Worm (Caenorhabditis elegans) whole organism, young adult: ENCODE measurements around the gene M01E10.3.

Source experiments
- B0019.2 ChIP-seq: fragments of 200-800 bp; sonication (Bioruptor generic); conservative IDR thresholded peaks from 2 replicates; pipeline ENCODE4 v1.3.6; 2022; ENCODE audit warnings: missing genetic modification reagents, missing genetic modification characterization, missing compliant biosample characterization
- B0035.1 ChIP-seq: sonication (generic microtip); optimal IDR thresholded peaks from 2 replicates; lab custom pipeline; 2016; ENCODE audit warnings: missing genetic modification characterization, mild to moderate bottlenecking, missing compliant biosample characterization, missing genotype, missing genetic modification reagents
- B0336.3 ChIP-seq: fragments of 200-800 bp; sonication (Bioruptor generic); IDR thresholded peaks from 2 replicates; pipeline ENCODE4 v1.3.6; 2022; ENCODE audit warnings: missing genetic modification characterization, missing compliant biosample characterization
- C06A6.2 ChIP-seq: fragments of 200-800 bp; sonication (Bioruptor generic); conservative IDR thresholded peaks from 2 replicates; pipeline ENCODE4 v1.3.6; 2022; ENCODE audit warnings: missing genetic modification characterization, missing compliant biosample characterization
- C17E4.6 ChIP-seq: fragments of 200-800 bp; sonication (Bioruptor generic); IDR thresholded peaks from 2 replicates; pipeline ENCODE4 v1.3.6; 2022; ENCODE audit warnings: missing genetic modification reagents, missing genetic modification characterization, missing compliant biosample characterization
- F22D6.2 ChIP-seq: sonication (generic microtip); optimal IDR thresholded peaks from 2 replicates; lab custom pipeline; 2016; ENCODE audit warnings: mild to moderate bottlenecking, missing genetic modification characterization, missing compliant biosample characterization
- F23B12.7 ChIP-seq: sonication (generic microtip); optimal IDR thresholded peaks from 2 replicates; lab custom pipeline; 2017; ENCODE audit warnings: missing genetic modification characterization, mild to moderate bottlenecking, missing compliant biosample characterization, antibody characterized with exemption, moderate library complexity; ENCODE audit not compliant: insufficient read depth
- F37B4.10 ChIP-seq: fragments of 200-800 bp; sonication (Bioruptor generic); IDR thresholded peaks from 2 replicates; pipeline ENCODE4 v1.3.6; 2022; ENCODE audit warnings: missing genetic modification characterization, missing compliant biosample characterization
- F49E8.2 ChIP-seq: sonication (generic microtip); optimal IDR thresholded peaks from 3 replicates; lab custom pipeline; 2017; ENCODE audit warnings: missing genetic modification characterization, mild to moderate bottlenecking, missing compliant biosample characterization, antibody characterized with exemption, moderate library complexity; ENCODE audit not compliant: insufficient read depth
- F52B5.7 ChIP-seq: sonication (generic microtip); optimal IDR thresholded peaks from 2 replicates; lab custom pipeline; 2016; ENCODE audit warnings: mild to moderate bottlenecking, missing genetic modification characterization, missing compliant biosample characterization
- F57C9.4 ChIP-seq: sonication (generic microtip); optimal IDR thresholded peaks from 2 replicates; lab custom pipeline; 2017; ENCODE audit warnings: mild to moderate bottlenecking, missing genetic modification characterization, missing compliant biosample characterization
- T07F8.4 ChIP-seq: sonication (generic microtip); optimal IDR thresholded peaks from 2 replicates; lab custom pipeline; 2016; ENCODE audit warnings: mild to moderate bottlenecking, missing genetic modification characterization, moderate library complexity, missing compliant biosample characterization
- Y53F4B.3 ChIP-seq: fragments of 200-800 bp; sonication (Bioruptor generic); IDR thresholded peaks from 2 replicates; pipeline ENCODE4 v1.3.6; 2022; ENCODE audit warnings: missing genetic modification reagents, missing genetic modification characterization, missing compliant biosample characterization
- Y79H2A.3 ChIP-seq: fragments of 200-800 bp; sonication (Bioruptor generic); conservative IDR thresholded peaks from 2 replicates; pipeline ENCODE4 v1.3.6; 2022; ENCODE audit warnings: missing genetic modification reagents, missing genetic modification characterization, missing compliant biosample characterization
- ZK185.1 ChIP-seq: sonication (generic microtip); optimal IDR thresholded peaks from 2 replicates; lab custom pipeline; 2016; ENCODE audit warnings: mild to moderate bottlenecking, missing genetic modification characterization, missing compliant biosample characterization; ENCODE audit not compliant: poor library complexity, severe bottlenecking
- akir-1 ChIP-seq: fragments of 200-800 bp; sonication (Bioruptor generic); optimal IDR thresholded peaks from 2 replicates; lab custom pipeline; 2018; ENCODE audit warnings: mild to moderate bottlenecking, missing genetic modification characterization, moderate library complexity, missing compliant biosample characterization
- aptf-2 ChIP-seq: fragments of 200-800 bp; sonication (Bioruptor generic); conservative IDR thresholded peaks from 2 replicates; pipeline ENCODE4 v1.3.6; 2022; ENCODE audit warnings: missing genetic modification reagents, missing genetic modification characterization, missing compliant biosample characterization
- atf-7 ChIP-seq: sonication (generic microtip); optimal IDR thresholded peaks from 2 replicates; lab custom pipeline; 2017; ENCODE audit warnings: mild to moderate bottlenecking, missing genetic modification characterization, missing compliant biosample characterization
- attf-5 ChIP-seq: fragments of 200-800 bp; sonication (Bioruptor generic); optimal IDR thresholded peaks from 2 replicates; lab custom pipeline; 2018; ENCODE audit warnings: mild to moderate bottlenecking, missing genetic modification characterization, missing compliant biosample characterization
- attf-6 ChIP-seq: fragments of 200-800 bp; sonication (Bioruptor generic); IDR thresholded peaks from 2 replicates; pipeline ENCODE4 v1.3.6; 2022; ENCODE audit warnings: missing genetic modification reagents, missing genetic modification characterization, missing compliant biosample characterization
- cebp-1 ChIP-seq, 2 experiments: fragments of 200-800 bp in 1 of 2; sonication (Bioruptor generic) in 1 of 2; sonication (generic microtip) in 1 of 2; IDR thresholded peaks in 1 of 2; optimal IDR thresholded peaks in 1 of 2; 2 replicates each; pipeline versions ENCODE4 v1.3.6 to Lab custom; 2017 to 2022; ENCODE audit warnings: missing compliant biosample characterization in 2 of 2, missing genetic modification characterization in 2 of 2, mild to moderate bottlenecking in 1 of 2, missing genetic modification reagents in 1 of 2, moderate library complexity in 1 of 2
- ceh-27 ChIP-seq: fragments of 200-800 bp; sonication (Bioruptor generic); optimal IDR thresholded peaks from 2 replicates; lab custom pipeline; 2018; ENCODE audit warnings: mild to moderate bottlenecking, missing genetic modification characterization, moderate library complexity, missing compliant biosample characterization
- ceh-40 ChIP-seq: fragments of 200-800 bp; sonication (Bioruptor generic); IDR thresholded peaks from 2 replicates; pipeline ENCODE4 v1.3.6; 2022; ENCODE audit warnings: missing genetic modification characterization, missing compliant biosample characterization
- ceh-79 ChIP-seq: sonication (generic microtip); optimal IDR thresholded peaks from 2 replicates; lab custom pipeline; 2017; ENCODE audit warnings: mild to moderate bottlenecking, missing genetic modification characterization, missing compliant biosample characterization
- die-1 ChIP-seq: sonication (generic microtip); optimal IDR thresholded peaks from 2 replicates; lab custom pipeline; 2016; ENCODE audit warnings: missing genotype, mild to moderate bottlenecking, missing genetic modification characterization, missing compliant biosample characterization
- dox-1 ChIP-seq: fragments of 200-800 bp; sonication (Bioruptor generic); IDR thresholded peaks from 2 replicates; pipeline ENCODE4 v1.3.6; 2022; ENCODE audit warnings: missing genetic modification reagents, missing genetic modification characterization, missing compliant biosample characterization
- egl-44 ChIP-seq: fragments of 200-800 bp; sonication (Bioruptor generic); IDR thresholded peaks from 2 replicates; pipeline ENCODE4 v1.3.6; 2022; ENCODE audit warnings: missing genetic modification reagents, missing genetic modification characterization, missing compliant biosample characterization
- ekl-4 ChIP-seq: fragments of 200-800 bp; sonication (Bioruptor generic); IDR thresholded peaks from 2 replicates; pipeline ENCODE4 v1.3.6; 2022; ENCODE audit warnings: missing genetic modification reagents, missing genetic modification characterization, missing compliant biosample characterization
- ets-4 ChIP-seq: fragments of 200-800 bp; sonication (Bioruptor generic); optimal IDR thresholded peaks from 2 replicates; lab custom pipeline; 2018; ENCODE audit warnings: mild to moderate bottlenecking, missing genetic modification characterization, missing compliant biosample characterization
- let-526 ChIP-seq: fragments of 200-800 bp; sonication (Bioruptor generic); IDR thresholded peaks from 2 replicates; pipeline ENCODE4 v1.3.6; 2022; ENCODE audit warnings: missing genetic modification reagents, missing genetic modification characterization, missing compliant biosample characterization
- madf-10 ChIP-seq: sonication (generic microtip); optimal IDR thresholded peaks from 2 replicates; lab custom pipeline; 2016; ENCODE audit warnings: mild to moderate bottlenecking, missing genetic modification characterization, missing compliant biosample characterization
- madf-6 ChIP-seq: fragments of 200-800 bp; sonication (Bioruptor generic); IDR thresholded peaks from 2 replicates; pipeline ENCODE4 v1.3.6; 2022; ENCODE audit warnings: missing genetic modification reagents, missing genetic modification characterization, missing compliant biosample characterization
- mcd-1 ChIP-seq: fragments of 200-800 bp; sonication (Bioruptor generic); IDR thresholded peaks from 2 replicates; pipeline ENCODE4 v1.3.6; 2022; ENCODE audit warnings: missing genetic modification reagents, missing genetic modification characterization, missing compliant biosample characterization
- mxl-1 ChIP-seq: sonication (generic microtip); optimal IDR thresholded peaks from 2 replicates; lab custom pipeline; 2016; ENCODE audit warnings: missing genetic modification characterization, missing compliant biosample characterization
- nfya-1 ChIP-seq: sonication (generic microtip); optimal IDR thresholded peaks from 2 replicates; lab custom pipeline; 2017; ENCODE audit warnings: antibody characterized with exemption, missing compliant biosample characterization, missing genetic modification characterization, borderline replicate concordance; ENCODE audit not compliant: insufficient read depth
- nhr-179 ChIP-seq: sonication (generic microtip); optimal IDR thresholded peaks from 2 replicates; lab custom pipeline; 2016; ENCODE audit warnings: mild to moderate bottlenecking, missing genetic modification characterization, missing compliant biosample characterization
- nhr-27 ChIP-seq: fragments of 200-800 bp; sonication (Bioruptor generic); optimal IDR thresholded peaks from 2 replicates; lab custom pipeline; 2018; ENCODE audit warnings: mild to moderate bottlenecking, missing genetic modification characterization, moderate library complexity, missing compliant biosample characterization
- nhr-80 ChIP-seq: sonication (generic microtip); optimal IDR thresholded peaks from 2 replicates; lab custom pipeline; 2016; ENCODE audit warnings: missing genetic modification characterization, missing compliant biosample characterization
- pha-4 ChIP-seq: fragments of 150-350 bp; sonication (generic microtip); optimal IDR thresholded peaks from 2 replicates; lab custom pipeline; 2014; ENCODE audit warnings: missing biosample characterization, missing genetic modification reagents, missing genetic modification characterization
- rcor-1 ChIP-seq: fragments of 200-800 bp; sonication (Bioruptor generic); IDR thresholded peaks from 2 replicates; pipeline ENCODE4 v1.3.6; 2022; ENCODE audit warnings: missing genetic modification reagents, missing genetic modification characterization, missing compliant biosample characterization
- snpc-3.4 ChIP-seq: sonication (generic microtip); optimal IDR thresholded peaks from 2 replicates; lab custom pipeline; 2017; ENCODE audit warnings: missing genetic modification characterization, mild to moderate bottlenecking, missing compliant biosample characterization, antibody characterized with exemption, moderate library complexity, missing genotype, missing genetic modification reagents
- somi-1 ChIP-seq: fragments of 200-800 bp; sonication (Bioruptor generic); optimal IDR thresholded peaks from 2 replicates; lab custom pipeline; 2018; ENCODE audit warnings: mild to moderate bottlenecking, missing genetic modification characterization, missing compliant biosample characterization
- tbx-9 ChIP-seq: sonication (generic microtip); optimal IDR thresholded peaks from 2 replicates; lab custom pipeline; 2016; ENCODE audit warnings: borderline replicate concordance, missing genetic modification characterization, inconsistent platforms, missing compliant biosample characterization
- unc-62 ChIP-seq: fragments of 150-350 bp; optimal IDR thresholded peaks from 2 replicates; lab custom pipeline; 2014; ENCODE audit warnings: missing biosample characterization, missing genetic modification reagents, missing genetic modification characterization
- xnd-1 ChIP-seq: sonication (generic microtip); optimal IDR thresholded peaks from 2 replicates; lab custom pipeline; 2016; ENCODE audit warnings: missing genotype, missing genetic modification reagents, missing genetic modification characterization, missing compliant biosample characterization
- zfh-2 ChIP-seq: fragments of 200-800 bp; sonication (Bioruptor generic); conservative IDR thresholded peaks from 2 replicates; pipeline ENCODE4 v1.3.6; 2022; ENCODE audit warnings: missing genetic modification reagents, missing genetic modification characterization, missing compliant biosample characterization
- ztf-18 ChIP-seq: sonication (generic microtip); optimal IDR thresholded peaks from 2 replicates; lab custom pipeline; 2016; ENCODE audit warnings: missing genotype, mild to moderate bottlenecking, missing genetic modification characterization, missing compliant biosample characterization
- ztf-26 ChIP-seq: sonication (generic microtip); optimal IDR thresholded peaks from 2 replicates; lab custom pipeline; 2017; ENCODE audit warnings: missing genetic modification characterization, missing compliant biosample characterization

The M01E10.3 gene

ce11 chrIII:2100842-2101241 is 46.9 kb upstream of the M01E10.3 start (continued):
- TF ChIP-seq F22D6.2 (tag; lab: Kevin White, UChicago) (no peak), akir-1 (GFP tag; lab: Kevin White, UChicago) (no peak), B0035.1 (no peak), snpc-3.4 (tag; lab: Kevin White, UChicago) (no peak), madf-10 (tag; lab: Kevin White, UChicago) (peak; percentile 5), T07F8.4 (tag; lab: Kevin White, UChicago) (no peak), xnd-1 (tag; lab: Kevin White, UChicago) (no peak), F23B12.7 (tag; lab: Kevin White, UChicago) (no peak), zfh-2 (GFP tag; lab: Robert Waterston, UW) (peak; percentile 96), mcd-1 (GFP tag; lab: Robert Waterston, UW) (peak; percentile 75), nfya-1 (tag; lab: Kevin White, UChicago) (no peak), pha-4 (tag; lab: Kevin White, UChicago) (peak; percentile 34), F57C9.4 (tag; lab: Kevin White, UChicago) (no peak), F37B4.10 (GFP tag; lab: Robert Waterston, UW) (no peak), ztf-18 (tag; lab: Kevin White, UChicago) (no peak), B0336.3 (no peak), C17E4.6 (no peak), mxl-1 (no peak), Y79H2A.3 (GFP tag; lab: Robert Waterston, UW) (no peak), nhr-27 (tag; lab: Kevin White, UChicago) (no peak), F52B5.7 (tag; lab: Kevin White, UChicago) (peak; percentile 25), ekl-4 (GFP tag; lab: Robert Waterston, UW) (0 out of 2 replicates have a peak, but pooled peaks have one; percentile 31), ztf-26 (peak; percentile 42), tbx-9 (tag; lab: Kevin White, UChicago) (no peak), ceh-79 (tag; lab: Kevin White, UChicago) (no peak), C06A6.2 (no peak), F49E8.2 (tag; lab: Kevin White, UChicago) (no peak), ceh-27 (GFP tag; lab: Kevin White, UChicago) (peak; percentile 79), attf-6 (no peak), madf-6 (no peak), ets-4 (GFP tag; lab: Kevin White, UChicago) (no peak), aptf-2 (no peak), ceh-40 (no peak), egl-44 (GFP tag; lab: Robert Waterston, UW) (no peak), B0019.2 (GFP tag; lab: Robert Waterston, UW) (no peak), rcor-1 (GFP tag; lab: Robert Waterston, UW) (peak; percentile 55), ZK185.1 (tag; lab: Kevin White, UChicago) (no peak), nhr-179 (tag; lab: Kevin White, UChicago) (no peak), Y53F4B.3 (no peak)

DNA sequence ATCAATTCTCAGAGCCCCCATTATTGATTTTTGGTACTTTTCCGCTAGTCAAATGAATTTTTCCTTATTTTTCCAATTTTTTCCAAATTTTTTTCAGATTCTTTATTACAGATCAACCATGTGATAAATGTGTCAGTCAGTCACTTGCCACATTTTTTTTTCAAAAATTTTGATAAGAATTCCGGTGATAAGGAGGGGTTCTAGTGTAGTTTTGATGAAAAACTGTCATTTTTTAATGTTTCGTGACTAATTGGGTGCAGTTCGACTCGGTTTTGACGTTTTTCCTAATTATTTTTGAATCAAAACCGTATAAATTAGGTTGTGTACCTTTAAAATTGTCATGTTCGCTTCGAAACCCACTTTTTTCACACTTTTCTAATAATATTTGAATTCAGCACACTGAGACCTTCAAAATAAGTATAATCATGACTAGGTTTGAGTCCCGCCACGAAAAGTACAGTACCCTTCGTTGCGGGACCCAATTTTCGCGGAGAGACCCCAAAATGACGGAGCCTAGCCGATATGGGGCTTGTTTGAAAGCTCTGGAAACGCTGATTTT is 45.9 kb upstream of the M01E10.3 start:
- TF ChIP-seq let-526 (GFP tag; lab: Robert Waterston, UW) (peak; percentile 57; the same call in 1 of the 2 replicates), attf-5 (GFP tag; lab: Kevin White, UChicago) (peak; percentile 30), die-1 (tag; lab: Kevin White, UChicago) (no peak), atf-7 (tag; lab: Kevin White, UChicago) (peak; percentile 42), ekl-4 (GFP tag; lab: Robert Waterston, UW) (peak; percentile 37; the same call in 1 of the 2 replicates), nhr-80 (tag; lab: Kevin White, UChicago) (peak; percentile 85), B0336.3 (0 out of 2 replicates have a peak, but pooled peaks have one; percentile 17), somi-1 (GFP tag; lab: Kevin White, UChicago) (no peak), T07F8.4 (tag; lab: Kevin White, UChicago) (no peak), dox-1 (GFP tag; lab: Robert Waterston, UW) (peak; percentile 52; the same call in 1 of the 2 replicates), cebp-1 (GFP tag; IDR thresholded peaks at IDR 0.05; lab: Robert Waterston, UW) (no peak), cebp-1 (tag; optimal IDR thresholded peaks at IDR 0.05; lab: Kevin White, UChicago) (peak; percentile 21), unc-62 (GFP tag; lab: Kevin White, UChicago) (peak; percentile 71)
